Fruit fly (Drosophila melanogaster) whole organism, embryonic: ENCODE results near the gene Ccp84Ac.

Source experiments
- Abd-B ChIP-seq: fragments of 200-800 bp; sonication (Bioruptor generic); optimal IDR thresholded peaks from 2 replicates; lab custom pipeline; 2018; ENCODE audit warnings: missing biosample characterization, mild to moderate bottlenecking, missing genetic modification characterization, moderate library complexity
- Adf1 ChIP-seq: fragments of 200-800 bp; sonication (Bioruptor generic); IDR thresholded peaks from 2 replicates; pipeline ENCODE4 v1.3.6; 2022; ENCODE audit warnings: missing biosample characterization, missing genetic modification characterization
- Aef1 ChIP-seq: fragments of 200-800 bp; sonication (Bioruptor generic); IDR thresholded peaks from 3 replicates; pipeline ENCODE4 v1.3.6; 2022; ENCODE audit warnings: missing biosample characterization, missing genetic modification characterization
- Atf6 ChIP-seq: fragments of 200-800 bp; sonication (Bioruptor generic); IDR thresholded peaks from 2 replicates; pipeline ENCODE4 v1.3.6; 2022; ENCODE audit warnings: missing biosample characterization, missing genetic modification characterization
- CG10147 ChIP-seq: fragments of 200-800 bp; sonication (Bioruptor generic); optimal IDR thresholded peaks from 2 replicates; lab custom pipeline; 2019; ENCODE audit warnings: missing biosample characterization, mild to moderate bottlenecking, missing genetic modification characterization, moderate library complexity
- CG10267 ChIP-seq: fragments of 200-800 bp; sonication (Bioruptor generic); optimal IDR thresholded peaks from 2 replicates; lab custom pipeline; 2018; ENCODE audit warnings: missing biosample characterization, mild to moderate bottlenecking, missing genetic modification characterization, moderate library complexity
- CG11456 ChIP-seq: fragments of 200-800 bp; sonication (Bioruptor generic); IDR thresholded peaks from 3 replicates; pipeline ENCODE4 v1.3.6; 2022; ENCODE audit warnings: missing biosample characterization, missing genetic modification characterization
- CG12219 ChIP-seq: fragments of 200-800 bp; sonication (Bioruptor generic); optimal IDR thresholded peaks from 3 replicates; lab custom pipeline; 2018; ENCODE audit warnings: missing biosample characterization, mild to moderate bottlenecking, missing genetic modification characterization
- CG12744 ChIP-seq: fragments of 200-800 bp; sonication (Bioruptor generic); optimal IDR thresholded peaks from 2 replicates; lab custom pipeline; 2016; ENCODE audit warnings: missing biosample characterization, missing genetic modification characterization
- CG14710 ChIP-seq: fragments of 200-800 bp; sonication (Bioruptor generic); optimal IDR thresholded peaks from 3 replicates; lab custom pipeline; 2019; ENCODE audit warnings: missing biosample characterization, mild to moderate bottlenecking, missing genetic modification characterization, moderate library complexity
- CG16815 ChIP-seq: fragments of 200-800 bp; sonication (Bioruptor generic); optimal IDR thresholded peaks from 3 replicates; lab custom pipeline; 2017; ENCODE audit warnings: missing biosample characterization, mild to moderate bottlenecking, missing genetic modification characterization
- CG18619 ChIP-seq: fragments of 200-800 bp; sonication (Bioruptor generic); optimal IDR thresholded peaks from 3 replicates; lab custom pipeline; 2017; ENCODE audit warnings: missing biosample characterization, mild to moderate bottlenecking, missing genetic modification characterization
- CG2129 ChIP-seq: fragments of 200-800 bp; sonication (Bioruptor generic); IDR thresholded peaks from 2 replicates; pipeline ENCODE4 v1.3.6; 2022; ENCODE audit warnings: missing biosample characterization, missing genetic modification characterization; ENCODE audit not compliant: partially characterized antibody
- CG2199 ChIP-seq: fragments of 200-800 bp; sonication (Bioruptor generic); IDR thresholded peaks from 3 replicates; pipeline ENCODE4 v1.3.6; 2022; ENCODE audit warnings: missing biosample characterization, missing genetic modification characterization
- CG2712 ChIP-seq: fragments of 200-800 bp; optimal IDR thresholded peaks from 3 replicates; lab custom pipeline; 2019; ENCODE audit warnings: missing biosample characterization, mild to moderate bottlenecking, missing genetic modification characterization, moderate library complexity
- CG2889 ChIP-seq: fragments of 200-800 bp; sonication (Bioruptor generic); IDR thresholded peaks from 3 replicates; pipeline ENCODE4 v1.3.6; 2022; ENCODE audit warnings: missing biosample characterization, missing genetic modification characterization
- CG3838 ChIP-seq: fragments of 200-800 bp; sonication (Bioruptor generic); optimal IDR thresholded peaks from 3 replicates; lab custom pipeline; 2016; ENCODE audit warnings: missing biosample characterization, missing genetic modification characterization
- CG4707 ChIP-seq: fragments of 200-800 bp; sonication (Bioruptor generic); optimal IDR thresholded peaks from 2 replicates; lab custom pipeline; 2018; ENCODE audit warnings: missing biosample characterization, mild to moderate bottlenecking, missing genetic modification characterization, moderate library complexity
- CG8388 ChIP-seq: fragments of 200-800 bp; sonication (Bioruptor generic); optimal IDR thresholded peaks from 2 replicates; lab custom pipeline; 2019; ENCODE audit warnings: missing biosample characterization, mild to moderate bottlenecking, missing genetic modification characterization, moderate library complexity
- CG9727 ChIP-seq: fragments of 200-800 bp; sonication (Bioruptor generic); optimal IDR thresholded peaks from 3 replicates; lab custom pipeline; 2017; ENCODE audit warnings: missing biosample characterization, mild to moderate bottlenecking, missing genetic modification characterization
- CoRest ChIP-seq: fragments of 200-800 bp; sonication (Bioruptor generic); optimal IDR thresholded peaks from 3 replicates; lab custom pipeline; 2018; ENCODE audit warnings: missing biosample characterization, mild to moderate bottlenecking, missing genetic modification characterization, moderate library complexity
- Doc2 ChIP-seq: fragments of 200-800 bp; sonication (Bioruptor generic); IDR thresholded peaks from 2 replicates; pipeline ENCODE4 v1.3.6; 2022; ENCODE audit warnings: missing biosample characterization, missing genetic modification characterization
- Dref ChIP-seq: fragments of 200-800 bp; sonication (Bioruptor generic); IDR thresholded peaks from 2 replicates; pipeline ENCODE4 v1.3.6; 2022; ENCODE audit warnings: missing biosample characterization, missing genetic modification characterization
- Elba2 ChIP-seq: fragments of 200-800 bp; sonication (Bioruptor generic); optimal IDR thresholded peaks from 3 replicates; lab custom pipeline; 2016; ENCODE audit warnings: missing biosample characterization, missing genetic modification characterization
- Ets65A ChIP-seq: fragments of 200-800 bp; sonication (Bioruptor generic); peaks from one replicate; lab custom pipeline; 2016; ENCODE audit warnings: missing biosample characterization, missing genetic modification characterization
- Ets97D ChIP-seq: fragments of 200-800 bp; sonication (Bioruptor generic); optimal IDR thresholded peaks from 3 replicates; lab custom pipeline; 2016; ENCODE audit warnings: missing biosample characterization, missing genetic modification characterization
- Hey ChIP-seq: fragments of 200-800 bp; sonication (Bioruptor generic); optimal IDR thresholded peaks from 3 replicates; lab custom pipeline; 2018; ENCODE audit warnings: missing biosample characterization, mild to moderate bottlenecking, missing genetic modification characterization
- Hr39 ChIP-seq: fragments of >200 bp; optimal IDR thresholded peaks from 2 replicates; lab custom pipeline; 2017
- Hsf ChIP-seq: fragments of 200-800 bp; sonication (Bioruptor generic); optimal IDR thresholded peaks from 3 replicates; lab custom pipeline; 2016; ENCODE audit warnings: missing biosample characterization, missing genetic modification characterization
- Lpt ChIP-seq: fragments of >200 bp; optimal IDR thresholded peaks from 2 replicates; lab custom pipeline; 2018; ENCODE audit warnings: missing biosample characterization, missing genetic modification characterization
- Med ChIP-seq: fragments of 200-800 bp; sonication (Bioruptor generic); peaks from one replicate; lab custom pipeline; 2016; ENCODE audit warnings: missing biosample characterization, missing genetic modification characterization, mild to moderate bottlenecking, inconsistent platforms, moderate library complexity
- NFAT ChIP-seq: fragments of 200-800 bp; sonication (Bioruptor generic); IDR thresholded peaks from 2 replicates; pipeline ENCODE4 v1.3.6; 2022; ENCODE audit warnings: missing biosample characterization, missing genetic modification characterization
- Six4 ChIP-seq: fragments of 200-800 bp; sonication (Bioruptor generic); optimal IDR thresholded peaks from 2 replicates; lab custom pipeline; 2016; ENCODE audit warnings: missing biosample characterization, missing genetic modification characterization
- amos ChIP-seq: fragments of 200-800 bp; sonication (Bioruptor generic); IDR thresholded peaks from 2 replicates; pipeline ENCODE4 v1.3.6; 2022; ENCODE audit warnings: missing biosample characterization, missing genetic modification characterization; ENCODE audit not compliant: partially characterized antibody
- aop ChIP-seq: fragments of 200-800 bp; sonication (Bioruptor generic); IDR thresholded peaks from 2 replicates; pipeline ENCODE4 v1.3.6; 2022; ENCODE audit warnings: missing biosample characterization, missing genetic modification characterization
- br ChIP-seq: fragments of >200 bp; optimal IDR thresholded peaks from 2 replicates; lab custom pipeline; 2017
- chif ChIP-seq, 2 experiments: fragments of 200-800 bp; sonication (Bioruptor generic); optimal IDR thresholded peaks; 3 replicates each; lab custom pipeline; 2016; ENCODE audit warnings: missing biosample characterization in 2 of 2, missing genetic modification characterization in 2 of 2
- gem ChIP-seq: fragments of 200-800 bp; sonication (Bioruptor generic); optimal IDR thresholded peaks from 2 replicates; lab custom pipeline; 2019; ENCODE audit warnings: missing biosample characterization, mild to moderate bottlenecking, missing genetic modification characterization, moderate library complexity
- ham ChIP-seq: fragments of 200-800 bp; sonication (Bioruptor generic); IDR thresholded peaks from 2 replicates; pipeline ENCODE4 v1.3.6; 2022; ENCODE audit warnings: missing biosample characterization, missing genetic modification characterization
- hkb ChIP-seq, 2 experiments: fragments of 200-800 bp in 1 of 2; fragments of >200 bp in 1 of 2; sonication (Bioruptor generic) in 1 of 2; IDR thresholded peaks in 1 of 2; optimal IDR thresholded peaks in 1 of 2; 2 replicates each; pipeline versions ENCODE4 v1.3.6 to Lab custom; 2017 to 2022; ENCODE audit warnings: missing biosample characterization in 1 of 2, missing genetic modification characterization in 1 of 2
- lola ChIP-seq, 3 experiments: fragments of >200 bp in 2 of 3; fragments of 200-800 bp in 1 of 3; sonication (Bioruptor generic) in 1 of 3; optimal IDR thresholded peaks; 2 replicates each; lab custom pipeline; 2017 to 2019; ENCODE audit warnings: missing biosample characterization in 3 of 3, missing genetic modification characterization in 3 of 3, mild to moderate bottlenecking in 1 of 3, moderate library complexity in 1 of 3
- prd ChIP-seq, 3 experiments: fragments of >200 bp in 2 of 3; fragments of 200-800 bp in 1 of 3; sonication (Bioruptor generic) in 1 of 3; optimal IDR thresholded peaks in 2 of 3; IDR thresholded peaks in 1 of 3; 2 replicates in 2 of 3; 3 replicates in 1 of 3; pipeline versions ENCODE4 v1.3.6 to Lab custom; 2017 to 2022; ENCODE audit warnings: missing biosample characterization in 1 of 3, missing genetic modification characterization in 1 of 3
- pzg ChIP-seq: fragments of 200-800 bp; sonication (Bioruptor generic); optimal IDR thresholded peaks from 3 replicates; lab custom pipeline; 2018; ENCODE audit warnings: missing biosample characterization, mild to moderate bottlenecking, missing genetic modification characterization, moderate library complexity
- sens ChIP-seq: fragments of 200-800 bp; sonication (Bioruptor generic); peaks from one replicate; lab custom pipeline; 2016; ENCODE audit warnings: missing biosample characterization, missing genetic modification characterization
- sens-2 ChIP-seq: fragments of 200-800 bp; sonication (Bioruptor generic); IDR thresholded peaks from 2 replicates; pipeline ENCODE4 v1.3.6; 2022; ENCODE audit warnings: missing biosample characterization, missing genetic modification characterization
- tll ChIP-seq, 2 experiments: fragments of 200-800 bp in 1 of 2; fragments of >200 bp in 1 of 2; sonication (Bioruptor generic) in 1 of 2; optimal IDR thresholded peaks; 2 replicates each; lab custom pipeline; 2017 to 2019; ENCODE audit warnings: missing biosample characterization in 2 of 2, missing genetic modification characterization in 2 of 2, mild to moderate bottlenecking in 1 of 2, moderate library complexity in 1 of 2
- trem ChIP-seq: fragments of 200-800 bp; optimal IDR thresholded peaks from 3 replicates; lab custom pipeline; 2019; ENCODE audit warnings: missing biosample characterization, mild to moderate bottlenecking, missing genetic modification characterization, moderate library complexity
- trh ChIP-seq: fragments of 200-800 bp; sonication (Bioruptor generic); optimal IDR thresholded peaks from 2 replicates; lab custom pipeline; 2016; ENCODE audit warnings: missing biosample characterization, missing genetic modification characterization
- zen ChIP-seq: fragments of 200-800 bp; sonication (Bioruptor generic); optimal IDR thresholded peaks from 3 replicates; lab custom pipeline; 2018; ENCODE audit warnings: missing biosample characterization, mild to moderate bottlenecking, missing genetic modification characterization, moderate library complexity

Gene Ccp84Ac

DNA sequence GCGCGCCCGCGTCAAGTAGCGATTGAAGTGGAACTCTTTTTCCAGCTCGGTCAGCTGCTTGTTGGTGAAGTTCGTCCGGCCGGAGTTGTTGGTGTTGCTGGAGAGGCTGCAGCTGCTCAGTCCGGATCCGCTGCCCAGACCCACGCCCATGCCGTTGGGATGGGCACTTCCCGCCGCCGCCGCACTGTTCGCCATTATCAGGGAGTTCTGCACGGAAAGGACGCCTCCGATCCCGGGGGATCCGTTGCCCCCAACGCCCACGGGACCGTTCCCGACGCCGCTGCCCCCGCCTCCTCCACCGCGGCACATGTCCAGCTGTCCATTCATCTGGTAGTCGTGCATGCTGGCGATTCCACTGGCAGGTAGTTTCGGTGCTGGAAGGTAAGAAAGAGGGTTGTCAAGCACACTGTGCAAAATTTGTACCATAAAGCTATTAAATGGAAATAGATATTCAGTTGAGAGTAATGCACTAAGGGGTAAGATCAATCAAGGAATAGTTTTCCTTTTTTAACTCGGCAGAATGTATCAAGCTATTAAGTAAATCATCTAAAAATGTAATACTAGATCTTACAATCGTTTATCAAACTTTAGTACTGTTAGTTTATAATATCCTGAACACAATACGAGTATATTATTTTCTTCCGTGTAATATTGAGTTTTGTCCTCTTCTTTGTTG lies 33.3 kb downstream of the Ccp84Ac start (continued):
- no peak for TF ChIP-seq CG16815 (GFP tag; lab: Kevin White, UChicago)
- TF ChIP-seq Six4 (GFP tag; lab: Kevin White, UChicago): no peak
- TF ChIP-seq Doc2 (GFP tag; lab: Robert Waterston, UW): no peak
- TF ChIP-seq CG2712 (tag; lab: Kevin White, UChicago): peak; percentile 47
- TF ChIP-seq CG10147 (GFP tag; lab: Kevin White, UChicago): no peak
- TF ChIP-seq zen (tag; lab: Kevin White, UChicago): peak; percentile 45
- TF ChIP-seq CG4707 (GFP tag; lab: Kevin White, UChicago): no peak
- TF ChIP-seq Ets97D (GFP tag; lab: Kevin White, UChicago): no peak
- TF ChIP-seq CG10267 (tag; lab: Kevin White, UChicago): peak; percentile 4
- TF ChIP-seq amos (GFP tag; lab: Robert Waterston, UW): 0 out of 2 replicates have a peak, but pooled peaks have one; percentile 4
- no peak for TF ChIP-seq NFAT (GFP tag; lab: Robert Waterston, UW)
- peak; percentile 65 for TF ChIP-seq Hr39
- TF ChIP-seq Aef1: no peak
- TF ChIP-seq Ets65A (GFP tag; lab: Kevin White, UChicago): no peak
- TF ChIP-seq CG3838 (GFP tag; lab: Kevin White, UChicago): no peak
- no peak for TF ChIP-seq br (lab: Kevin White, UChicago)
- no peak for TF ChIP-seq CG8388 (GFP tag; lab: Kevin White, UChicago)
- no peak for TF ChIP-seq Adf1
- TF ChIP-seq lola (GFP tag; optimal IDR thresholded peaks at IDR 0.05; lab: Kevin White, UChicago): peak in 1 of 3 experiments; percentile 51
- TF ChIP-seq trem (tag; lab: Kevin White, UChicago): peak; percentile 14
- no peak for TF ChIP-seq CG2199 (GFP tag; lab: Robert Waterston, UW)
- TF ChIP-seq pzg (GFP tag; lab: Kevin White, UChicago): no peak
- TF ChIP-seq CoRest: no peak
- no peak for TF ChIP-seq hkb (optimal IDR thresholded peaks at IDR 0.05; lab: Kevin White, UChicago)
- no peak for TF ChIP-seq hkb (GFP tag; IDR thresholded peaks at IDR 0.05; lab: Robert Waterston, UW)
- peak; percentile 68 for TF ChIP-seq sens (GFP tag; lab: Kevin White, UChicago)
- no peak for TF ChIP-seq aop
- TF ChIP-seq Elba2 (GFP tag; lab: Kevin White, UChicago): peak; percentile 28
- TF ChIP-seq gem (tag; lab: Kevin White, UChicago): no peak
- TF ChIP-seq Atf6: no peak
- no peak for TF ChIP-seq Hsf (GFP tag; lab: Kevin White, UChicago)
- peak in 1 of 2 experiments; percentile 46 for TF ChIP-seq tll (GFP tag; optimal IDR thresholded peaks at IDR 0.05; lab: Kevin White, UChicago)
- TF ChIP-seq Dref (GFP tag; lab: Robert Waterston, UW): no peak
- TF ChIP-seq CG18619 (GFP tag; lab: Kevin White, UChicago): no peak
- no peak for TF ChIP-seq trh (GFP tag; lab: Kevin White, UChicago)
- no peak for TF ChIP-seq Abd-B (GFP tag; lab: Kevin White, UChicago)
- no peak for TF ChIP-seq CG2129 (GFP tag; lab: Robert Waterston, UW)
- TF ChIP-seq sens-2 (GFP tag; lab: Robert Waterston, UW): no peak
- TF ChIP-seq Lpt (GFP tag; lab: Kevin White, UChicago): no peak
- TF ChIP-seq CG14710: peak; percentile 31
- peak; percentile 62 for TF ChIP-seq Med (GFP tag; lab: Kevin White, UChicago)
- no peak for TF ChIP-seq prd (optimal IDR thresholded peaks at IDR 0.05; lab: Kevin White, UChicago)
- peak; percentile 63; the same call in 2 of the 3 replicates for TF ChIP-seq prd (GFP tag; IDR thresholded peaks at IDR 0.05; lab: Robert Waterston, UW)
- 0 out of 3 replicates have a peak, but pooled peaks have one; percentile 17 for TF ChIP-seq CG11456
- TF ChIP-seq chif (GFP tag; optimal IDR thresholded peaks at IDR 0.05; lab: Kevin White, UChicago): peak in 1 of 2 experiments; percentile 14
- no peak for TF ChIP-seq CG12744 (GFP tag; lab: Kevin White, UChicago)
- TF ChIP-seq Hey (tag; lab: Kevin White, UChicago): no peak
- peak; percentile 18; the same call in 1 of the 3 replicates for TF ChIP-seq CG2889
- peak; percentile 35 for TF ChIP-seq CG9727 (GFP tag; lab: Kevin White, UChicago)
- TF ChIP-seq CG12219: no peak
- no peak for TF ChIP-seq ham
